Fruit fly (Drosophila melanogaster) Kc167 (cell line): ENCODE measurements around the gene Cyp4g1.

Source experiments
- Sin3A ChIP-seq: fragments of >200 bp; optimal IDR thresholded peaks from 2 replicates; lab custom pipeline; 2018; ENCODE audit warnings: missing external identifiers
- h ChIP-seq: fragments of >200 bp; optimal IDR thresholded peaks from 3 replicates; lab custom pipeline; 2018; ENCODE audit warnings: missing external identifiers
- psq ChIP-seq: fragments of >200 bp; optimal IDR thresholded peaks from 2 replicates; lab custom pipeline; 2017; ENCODE audit warnings: missing external identifiers

DNA sequence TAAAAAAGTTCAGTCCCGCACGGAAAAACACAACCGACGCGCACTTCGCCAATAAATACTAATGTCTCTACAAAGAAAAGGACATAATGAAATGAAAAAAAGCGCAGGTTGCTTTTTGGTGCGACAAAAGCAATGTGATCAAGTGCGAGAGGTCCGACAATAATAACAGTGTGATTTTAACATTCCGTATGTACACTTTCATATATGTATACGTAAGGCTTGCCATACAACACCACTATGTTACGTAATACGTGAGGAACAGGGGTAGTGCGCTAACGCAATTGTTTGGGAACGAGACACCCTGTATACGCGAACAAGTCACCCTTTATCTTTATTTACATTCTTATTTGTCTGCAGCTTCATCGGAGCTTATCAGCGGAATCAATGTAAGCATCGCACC lies 40.9 kb downstream of the Cyp4g1 start:
- TF ChIP-seq h (lab: Kevin White, UChicago), result no peak
- no peak for TF ChIP-seq psq (lab: Kevin White, UChicago)
- no peak for TF ChIP-seq Sin3A (lab: Kevin White, UChicago)
